Worm (Caenorhabditis elegans) whole organism, young adult: ENCODE results near the gene F27D9.13.

ENCODE experiments used
- B0035.1 ChIP-seq: sonication (generic microtip); optimal IDR thresholded peaks from 2 replicates; lab custom pipeline; 2016; ENCODE audit warnings: missing genetic modification characterization, mild to moderate bottlenecking, missing compliant biosample characterization, missing genotype, missing genetic modification reagents
- B0336.3 ChIP-seq: fragments of 200-800 bp; sonication (Bioruptor generic); IDR thresholded peaks from 2 replicates; pipeline ENCODE4 v1.3.6; 2022; ENCODE audit warnings: missing genetic modification characterization, missing compliant biosample characterization
- C06A6.2 ChIP-seq: fragments of 200-800 bp; sonication (Bioruptor generic); conservative IDR thresholded peaks from 2 replicates; pipeline ENCODE4 v1.3.6; 2022; ENCODE audit warnings: missing genetic modification characterization, missing compliant biosample characterization
- C17E4.6 ChIP-seq: fragments of 200-800 bp; sonication (Bioruptor generic); IDR thresholded peaks from 2 replicates; pipeline ENCODE4 v1.3.6; 2022; ENCODE audit warnings: missing genetic modification reagents, missing genetic modification characterization, missing compliant biosample characterization
- F22D6.2 ChIP-seq: sonication (generic microtip); optimal IDR thresholded peaks from 2 replicates; lab custom pipeline; 2016; ENCODE audit warnings: mild to moderate bottlenecking, missing genetic modification characterization, missing compliant biosample characterization
- F55B11.4 ChIP-seq: sonication (generic microtip); optimal IDR thresholded peaks from 2 replicates; lab custom pipeline; 2016; ENCODE audit warnings: missing compliant biosample characterization, missing genetic modification characterization, borderline replicate concordance; ENCODE audit not compliant: insufficient read depth
- F57C9.4 ChIP-seq: sonication (generic microtip); optimal IDR thresholded peaks from 2 replicates; lab custom pipeline; 2017; ENCODE audit warnings: mild to moderate bottlenecking, missing genetic modification characterization, missing compliant biosample characterization
- Y56A3A.18 ChIP-seq: fragments of 200-800 bp; sonication (Bioruptor generic); IDR thresholded peaks from 2 replicates; pipeline ENCODE4 v1.3.6; 2022; ENCODE audit warnings: missing genetic modification reagents, missing genetic modification characterization, missing compliant biosample characterization
- akir-1 ChIP-seq: fragments of 200-800 bp; sonication (Bioruptor generic); optimal IDR thresholded peaks from 2 replicates; lab custom pipeline; 2018; ENCODE audit warnings: mild to moderate bottlenecking, missing genetic modification characterization, moderate library complexity, missing compliant biosample characterization
- ama-1 ChIP-seq, 3 experiments: fragments of 150-350 bp in 1 of 3; sonication (generic microtip) in 2 of 3; optimal IDR thresholded peaks; 2 replicates each; lab custom pipeline; 2014 to 2018; ENCODE audit warnings: missing biosample characterization in 2 of 3, missing genetic modification characterization in 2 of 3, missing genetic modification reagents in 2 of 3
- attf-3 ChIP-seq: fragments of 200-800 bp; sonication (Bioruptor generic); conservative IDR thresholded peaks from 2 replicates; pipeline ENCODE4 v1.3.6; 2022; ENCODE audit warnings: missing genetic modification reagents, missing genetic modification characterization, missing compliant biosample characterization
- attf-5 ChIP-seq: fragments of 200-800 bp; sonication (Bioruptor generic); optimal IDR thresholded peaks from 2 replicates; lab custom pipeline; 2018; ENCODE audit warnings: mild to moderate bottlenecking, missing genetic modification characterization, missing compliant biosample characterization
- ccch-3 ChIP-seq: fragments of 200-800 bp; sonication (Bioruptor generic); optimal IDR thresholded peaks from 2 replicates; lab custom pipeline; 2018; ENCODE audit warnings: mild to moderate bottlenecking, missing genetic modification characterization, missing compliant biosample characterization
- cebp-1 ChIP-seq, 2 experiments: fragments of 200-800 bp in 1 of 2; sonication (Bioruptor generic) in 1 of 2; sonication (generic microtip) in 1 of 2; IDR thresholded peaks in 1 of 2; optimal IDR thresholded peaks in 1 of 2; 2 replicates each; pipeline versions ENCODE4 v1.3.6 to Lab custom; 2017 to 2022; ENCODE audit warnings: missing compliant biosample characterization in 2 of 2, missing genetic modification characterization in 2 of 2, mild to moderate bottlenecking in 1 of 2, missing genetic modification reagents in 1 of 2, moderate library complexity in 1 of 2
- cebp-2 ChIP-seq: fragments of 200-800 bp; sonication (Bioruptor generic); IDR thresholded peaks from 2 replicates; pipeline ENCODE4 v1.3.6; 2022; ENCODE audit warnings: missing genetic modification characterization, missing compliant biosample characterization
- ceh-27 ChIP-seq: fragments of 200-800 bp; sonication (Bioruptor generic); optimal IDR thresholded peaks from 2 replicates; lab custom pipeline; 2018; ENCODE audit warnings: mild to moderate bottlenecking, missing genetic modification characterization, moderate library complexity, missing compliant biosample characterization
- ceh-40 ChIP-seq: fragments of 200-800 bp; sonication (Bioruptor generic); IDR thresholded peaks from 2 replicates; pipeline ENCODE4 v1.3.6; 2022; ENCODE audit warnings: missing genetic modification characterization, missing compliant biosample characterization
- ceh-91 ChIP-seq: fragments of 200-800 bp; sonication (Bioruptor generic); IDR thresholded peaks from 2 replicates; pipeline ENCODE4 v1.3.6; 2022; ENCODE audit warnings: missing genetic modification reagents, missing genetic modification characterization, missing compliant biosample characterization
- chd-7 ChIP-seq: sonication (generic microtip); optimal IDR thresholded peaks from 2 replicates; lab custom pipeline; 2016; ENCODE audit warnings: mild to moderate bottlenecking, missing genetic modification characterization, moderate library complexity, missing compliant biosample characterization
- die-1 ChIP-seq: sonication (generic microtip); optimal IDR thresholded peaks from 2 replicates; lab custom pipeline; 2016; ENCODE audit warnings: missing genotype, mild to moderate bottlenecking, missing genetic modification characterization, missing compliant biosample characterization
- dox-1 ChIP-seq: fragments of 200-800 bp; sonication (Bioruptor generic); IDR thresholded peaks from 2 replicates; pipeline ENCODE4 v1.3.6; 2022; ENCODE audit warnings: missing genetic modification reagents, missing genetic modification characterization, missing compliant biosample characterization
- egrh-3 ChIP-seq: fragments of 200-800 bp; sonication (Bioruptor generic); IDR thresholded peaks from 2 replicates; pipeline ENCODE4 v1.3.6; 2022; ENCODE audit warnings: missing genetic modification reagents, missing genetic modification characterization, missing compliant biosample characterization
- ets-4 ChIP-seq: fragments of 200-800 bp; sonication (Bioruptor generic); optimal IDR thresholded peaks from 2 replicates; lab custom pipeline; 2018; ENCODE audit warnings: mild to moderate bottlenecking, missing genetic modification characterization, missing compliant biosample characterization
- gei-17 ChIP-seq: fragments of 200-800 bp; sonication (Bioruptor generic); optimal IDR thresholded peaks from 2 replicates; lab custom pipeline; 2018; ENCODE audit warnings: mild to moderate bottlenecking, missing genetic modification characterization, missing compliant biosample characterization
- lin-26 ChIP-seq: fragments of 200-800 bp; sonication (Bioruptor generic); IDR thresholded peaks from 2 replicates; pipeline ENCODE4 v1.3.6; 2022; ENCODE audit warnings: missing genetic modification reagents, missing genetic modification characterization, missing compliant biosample characterization
- lin-35 ChIP-seq, 3 experiments: fragments of 150-350 bp in 2 of 3; sonication (generic microtip) in 1 of 3; optimal IDR thresholded peaks; 2 replicates each; lab custom pipeline; 2014 to 2018; ENCODE audit warnings: missing biosample characterization in 3 of 3, missing genetic modification characterization in 3 of 3, missing genetic modification reagents in 3 of 3
- mel-28 ChIP-seq: sonication (generic microtip); optimal IDR thresholded peaks from 2 replicates; lab custom pipeline; 2016; ENCODE audit warnings: borderline replicate concordance, mild to moderate bottlenecking, missing genetic modification characterization, missing compliant biosample characterization
- nhr-27 ChIP-seq: fragments of 200-800 bp; sonication (Bioruptor generic); optimal IDR thresholded peaks from 2 replicates; lab custom pipeline; 2018; ENCODE audit warnings: mild to moderate bottlenecking, missing genetic modification characterization, moderate library complexity, missing compliant biosample characterization
- pha-4 ChIP-seq: fragments of 150-350 bp; sonication (generic microtip); optimal IDR thresholded peaks from 2 replicates; lab custom pipeline; 2014; ENCODE audit warnings: missing biosample characterization, missing genetic modification reagents, missing genetic modification characterization
- repo-1 ChIP-seq: sonication (generic microtip); optimal IDR thresholded peaks from 2 replicates; lab custom pipeline; 2017; ENCODE audit warnings: mild to moderate bottlenecking, missing genetic modification characterization, missing compliant biosample characterization
- rpc-1 ChIP-seq, 2 experiments: fragments of 150-350 bp in 1 of 2; sonication (generic microtip) in 1 of 2; optimal IDR thresholded peaks; 2 replicates each; lab custom pipeline; 2014 to 2018; ENCODE audit warnings: missing biosample characterization in 1 of 2, missing genetic modification characterization in 1 of 2, missing genetic modification reagents in 1 of 2, missing genotype in 1 of 2
- unc-130 ChIP-seq: sonication (generic microtip); optimal IDR thresholded peaks from 2 replicates; lab custom pipeline; 2016; ENCODE audit warnings: missing genetic modification reagents, missing genetic modification characterization, missing compliant biosample characterization
- zfh-2 ChIP-seq: fragments of 200-800 bp; sonication (Bioruptor generic); conservative IDR thresholded peaks from 2 replicates; pipeline ENCODE4 v1.3.6; 2022; ENCODE audit warnings: missing genetic modification reagents, missing genetic modification characterization, missing compliant biosample characterization

F27D9.13 gene

ce11 chrX:7659591-7660433 is 7.4 kb downstream of the F27D9.13 start:
- 0 out of 2 replicates have a peak, but pooled peaks have one; percentile 62 for TF ChIP-seq lin-26 (GFP tag; lab: Robert Waterston, UW)
- TF ChIP-seq egrh-3 (GFP tag; lab: Robert Waterston, UW): no peak
- TF ChIP-seq C06A6.2 (GFP tag; lab: Robert Waterston, UW): no peak
- TF ChIP-seq attf-5 (GFP tag; lab: Kevin White, UChicago): no peak
- no peak for TF ChIP-seq ceh-40 (GFP tag; lab: Robert Waterston, UW)
- TF ChIP-seq B0035.1 (tag; lab: Kevin White, UChicago): no peak
- no peak for TF ChIP-seq gei-17 (GFP tag; lab: Kevin White, UChicago)

DNA sequence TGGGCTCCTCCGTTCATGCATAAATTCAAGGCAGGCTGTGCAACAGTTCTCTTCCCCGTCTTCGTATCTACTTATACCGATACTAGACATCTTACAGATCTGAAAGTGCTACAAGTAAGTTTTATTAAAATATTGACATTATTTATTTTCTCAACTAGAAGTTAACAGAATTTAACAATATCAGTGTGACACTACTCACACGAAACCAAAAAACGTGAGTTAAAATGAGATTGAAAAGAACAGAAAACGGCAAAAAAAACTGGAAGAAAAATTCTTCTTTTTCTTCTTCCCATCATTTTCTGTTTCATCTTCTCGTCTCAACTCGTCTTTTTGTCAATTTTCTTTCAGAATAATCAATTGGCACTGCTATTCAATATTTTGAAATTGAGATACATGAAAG is 10.4 kb downstream of the F27D9.13 start, which contains the start of gene F27D9.12:
F27D9.12 (minus strand) TSS at position 101 of the 400 bp plus-strand sequence.
- no peak for TF ChIP-seq ceh-27 (GFP tag; lab: Kevin White, UChicago)
- TF ChIP-seq ccch-3 (GFP tag; lab: Kevin White, UChicago): no peak
- TF ChIP-seq B0336.3 (GFP tag; lab: Robert Waterston, UW): no peak
- TF ChIP-seq repo-1 (tag; lab: Kevin White, UChicago): peak; percentile 22

DNA sequence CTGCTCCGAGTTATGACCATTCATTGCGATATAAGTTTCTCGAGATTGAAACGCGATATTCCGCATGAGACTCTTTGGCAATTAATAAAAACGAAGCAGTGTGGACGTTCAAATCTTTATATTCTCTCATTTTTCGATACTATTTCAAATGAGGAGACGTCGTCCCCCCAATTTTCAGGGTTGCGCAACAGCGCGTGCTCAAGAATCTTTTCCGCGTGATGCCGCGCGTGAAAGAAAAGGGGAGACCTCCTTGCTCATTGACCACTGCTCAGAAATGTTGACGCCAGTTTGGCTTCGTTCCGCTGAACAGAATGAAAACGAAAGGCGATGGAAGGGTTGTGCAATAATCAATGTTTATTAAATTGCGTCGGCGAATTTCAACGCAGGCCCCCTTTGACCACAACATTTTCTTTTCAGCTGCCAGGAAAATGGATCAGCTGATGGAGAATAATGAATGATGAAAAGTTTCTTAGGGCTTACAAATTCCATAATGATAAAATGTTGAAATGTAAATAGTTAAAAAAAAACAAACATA is 11.7 kb downstream of the F27D9.13 start:
- TF ChIP-seq ceh-91 (GFP tag; lab: Robert Waterston, UW) (no peak), ama-1 (optimal IDR thresholded peaks at IDR 0.05; lab: Kevin White, UChicago) (no peak), ama-1 (GFP tag; optimal IDR thresholded peaks at IDR 0.05; lab: Kevin White, UChicago) (no peak), cebp-1 (GFP tag; IDR thresholded peaks at IDR 0.05; lab: Robert Waterston, UW) (no peak), cebp-1 (tag; optimal IDR thresholded peaks at IDR 0.05; lab: Kevin White, UChicago) (peak; percentile 1)

DNA sequence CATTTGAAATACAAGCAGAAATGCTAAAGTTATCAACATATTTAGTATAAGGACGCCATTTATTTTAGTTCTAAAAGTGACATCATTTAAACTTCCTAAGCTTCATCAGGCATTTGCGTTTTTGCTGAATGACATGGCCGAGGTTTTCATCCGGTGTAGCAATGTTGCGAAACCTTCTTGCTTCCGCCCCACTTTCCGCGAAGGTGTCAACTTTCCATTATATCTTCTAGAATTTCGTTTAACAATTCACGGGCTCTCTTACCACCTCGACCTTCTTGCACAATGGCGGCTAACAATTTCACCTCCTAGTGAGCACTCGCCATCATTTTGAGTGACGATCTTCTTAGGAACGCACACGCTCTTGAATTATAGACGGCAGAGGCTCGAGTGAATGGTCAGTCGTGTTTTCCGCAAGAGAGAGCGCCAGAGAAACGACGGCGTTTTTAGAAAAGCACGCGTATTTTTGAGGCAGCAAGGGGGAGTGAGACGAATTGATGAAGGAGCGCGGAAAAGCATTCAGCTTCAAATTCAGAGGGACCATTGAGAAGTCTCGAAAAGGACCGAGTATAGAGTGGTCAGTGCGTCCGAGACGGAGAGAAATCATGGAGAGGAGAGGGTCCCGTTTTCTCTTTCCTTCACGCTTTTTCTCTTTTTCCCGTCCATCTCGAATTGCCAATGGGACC is 13.4 kb downstream of the F27D9.13 start:
- peak; percentile 69 for TF ChIP-seq zfh-2 (GFP tag; lab: Robert Waterston, UW)
- TF ChIP-seq cebp-1 (GFP tag; IDR thresholded peaks at IDR 0.05; lab: Robert Waterston, UW): peak; percentile 31; the same call in 1 of the 2 replicates
- peak; percentile 81 for TF ChIP-seq cebp-1 (tag; optimal IDR thresholded peaks at IDR 0.05; lab: Kevin White, UChicago)
- TF ChIP-seq cebp-2 (GFP tag; lab: Robert Waterston, UW): no peak
- TF ChIP-seq unc-130: no peak
- 0 out of 2 replicates have a peak, but pooled peaks have one; percentile 4 for TF ChIP-seq dox-1 (GFP tag; lab: Robert Waterston, UW)
- no peak for TF ChIP-seq mel-28 (tag; lab: Kevin White, UChicago)

- TF ChIP-seq C17E4.6 (GFP tag; lab: Robert Waterston, UW) (no peak), akir-1 (GFP tag; lab: Kevin White, UChicago) (no peak), pha-4 (tag; lab: Kevin White, UChicago) (no peak), F22D6.2 (no peak), die-1 (tag; lab: Kevin White, UChicago) (no peak), chd-7 (no peak), lin-35 (GFP tag; optimal IDR thresholded peaks at IDR 0.05; lab: Kevin White, UChicago) (no peak), F57C9.4 (tag; lab: Kevin White, UChicago) (no peak), nhr-27 (no peak), F55B11.4 (no peak), ets-4 (GFP tag; lab: Kevin White, UChicago) (no peak), rpc-1 (optimal IDR thresholded peaks at IDR 0.05; lab: Kevin White, UChicago) (no peak), rpc-1 (tag; optimal IDR thresholded peaks at IDR 0.05; lab: Kevin White, UChicago) (no peak), attf-3 (GFP tag; lab: Robert Waterston, UW) (no peak), Y56A3A.18 (no peak)
These were observed 14.9 kb downstream of the F27D9.13 start for ce11 chrX:7652308-7652707.
